Fruit fly (Drosophila melanogaster) whole organism, embryonic: ENCODE measurements around the gene CG14650.
A peak's percentile ranks its signal among the peaks of the same experiment; 100 is the strongest.

Experiments
- Bdp1 ChIP-seq: fragments of 200-800 bp; sonication (Bioruptor generic); optimal IDR thresholded peaks from 3 replicates; lab custom pipeline; 2016; ENCODE audit warnings: missing biosample characterization, missing genetic modification characterization
- CG11398 ChIP-seq: fragments of 200-800 bp; sonication (Bioruptor generic); optimal IDR thresholded peaks from 2 replicates; lab custom pipeline; 2016; ENCODE audit warnings: missing biosample characterization, missing genetic modification characterization
- CG13624 ChIP-seq: fragments of 200-800 bp; sonication (Bioruptor generic); optimal IDR thresholded peaks from 2 replicates; lab custom pipeline; 2016; ENCODE audit warnings: missing biosample characterization, missing genetic modification characterization
- CG14050 ChIP-seq: fragments of 200-800 bp; sonication (Bioruptor generic); IDR thresholded peaks from 3 replicates; pipeline ENCODE4 v1.3.6; 2022; ENCODE audit warnings: missing biosample characterization, missing genetic modification characterization
- CG1647 ChIP-seq: fragments of 200-800 bp; sonication (Bioruptor generic); optimal IDR thresholded peaks from 3 replicates; lab custom pipeline; 2016; ENCODE audit warnings: missing biosample characterization, missing genetic modification characterization
- CG16863 ChIP-seq: fragments of 200-800 bp; sonication (Bioruptor generic); optimal IDR thresholded peaks from 3 replicates; lab custom pipeline; 2016; ENCODE audit warnings: missing biosample characterization, missing genetic modification characterization
- CG17361 ChIP-seq: fragments of 200-800 bp; sonication (Bioruptor generic); IDR thresholded peaks from 3 replicates; pipeline ENCODE4 v1.3.6; 2022; ENCODE audit warnings: missing biosample characterization, missing genetic modification characterization
- CG17385 ChIP-seq: fragments of 200-800 bp; sonication (Bioruptor generic); optimal IDR thresholded peaks from 3 replicates; lab custom pipeline; 2018; ENCODE audit warnings: missing biosample characterization, mild to moderate bottlenecking, missing genetic modification characterization
- CG18011 ChIP-seq: fragments of 200-800 bp; sonication (Bioruptor generic); optimal IDR thresholded peaks from 2 replicates; lab custom pipeline; 2017; ENCODE audit warnings: missing biosample characterization, missing genetic modification characterization, mild to moderate bottlenecking, moderate library complexity, missing genotype
- CG18262 ChIP-seq: fragments of 200-800 bp; optimal IDR thresholded peaks from 3 replicates; lab custom pipeline; 2019; ENCODE audit warnings: missing biosample characterization, mild to moderate bottlenecking, missing genetic modification characterization, moderate library complexity
- CG1832 ChIP-seq: fragments of 200-800 bp; sonication (Bioruptor generic); optimal IDR thresholded peaks from 2 replicates; lab custom pipeline; 2017; ENCODE audit warnings: missing biosample characterization, mild to moderate bottlenecking, missing genetic modification characterization, inconsistent platforms
- CG18764 ChIP-seq: fragments of 200-800 bp; sonication (Bioruptor generic); optimal IDR thresholded peaks from 3 replicates; lab custom pipeline; 2016; ENCODE audit warnings: missing biosample characterization, missing genetic modification characterization
- CG2199 ChIP-seq: fragments of 200-800 bp; sonication (Bioruptor generic); IDR thresholded peaks from 3 replicates; pipeline ENCODE4 v1.3.6; 2022; ENCODE audit warnings: missing biosample characterization, missing genetic modification characterization
- CG31441 ChIP-seq: fragments of 200-800 bp; sonication (Bioruptor generic); IDR thresholded peaks from 2 replicates; pipeline ENCODE4 v1.3.6; 2022; ENCODE audit warnings: missing biosample characterization, missing genetic modification characterization
- CG3281 ChIP-seq: fragments of 200-800 bp; sonication (Bioruptor generic); optimal IDR thresholded peaks from 3 replicates; lab custom pipeline; 2017; ENCODE audit warnings: missing biosample characterization, mild to moderate bottlenecking, missing genetic modification characterization
- CG3847 ChIP-seq: fragments of 200-800 bp; sonication (Bioruptor generic); IDR thresholded peaks from 2 replicates; pipeline ENCODE4 v1.3.6; 2022; ENCODE audit warnings: missing biosample characterization, missing genetic modification characterization
- CG4282 ChIP-seq: fragments of 200-800 bp; sonication (Bioruptor generic); optimal IDR thresholded peaks from 2 replicates; lab custom pipeline; 2016; ENCODE audit warnings: missing biosample characterization, missing genetic modification characterization
- CG4360 ChIP-seq: fragments of 200-800 bp; sonication (Bioruptor generic); IDR thresholded peaks from 2 replicates; pipeline ENCODE4 v1.3.6; 2022; ENCODE audit warnings: missing biosample characterization, missing genetic modification characterization
- CG4820 ChIP-seq: fragments of 200-800 bp; sonication (Bioruptor generic); optimal IDR thresholded peaks from 3 replicates; lab custom pipeline; 2016; ENCODE audit warnings: missing biosample characterization, missing genetic modification characterization
- CG6689 ChIP-seq: fragments of 200-800 bp; sonication (Bioruptor generic); IDR thresholded peaks from 2 replicates; pipeline ENCODE4 v1.3.6; 2022; ENCODE audit warnings: missing biosample characterization, missing genetic modification characterization
- CG7963 ChIP-seq: fragments of 200-800 bp; sonication (Bioruptor generic); IDR thresholded peaks from 3 replicates; pipeline ENCODE4 v1.3.6; 2022; ENCODE audit warnings: missing biosample characterization, missing genetic modification characterization; ENCODE audit not compliant: partially characterized antibody
- CG7987 ChIP-seq: fragments of 200-800 bp; sonication (Bioruptor generic); optimal IDR thresholded peaks from 2 replicates; lab custom pipeline; 2018; ENCODE audit warnings: missing biosample characterization, mild to moderate bottlenecking, missing genetic modification characterization, moderate library complexity
- CG9437 ChIP-seq: fragments of 200-800 bp; sonication (Bioruptor generic); optimal IDR thresholded peaks from 2 replicates; lab custom pipeline; 2018; ENCODE audit warnings: missing biosample characterization, mild to moderate bottlenecking, missing genetic modification characterization
- CG9876 ChIP-seq: fragments of 200-800 bp; sonication (Bioruptor generic); optimal IDR thresholded peaks from 2 replicates; lab custom pipeline; 2016; ENCODE audit warnings: missing biosample characterization, missing genetic modification characterization
- CkIIα-i1 ChIP-seq: fragments of 200-800 bp; sonication (Bioruptor generic); IDR thresholded peaks from 2 replicates; pipeline ENCODE4 v1.3.6; 2022; ENCODE audit warnings: missing biosample characterization, missing genetic modification characterization
- Deaf1 ChIP-seq: fragments of 200-800 bp; optimal IDR thresholded peaks from 3 replicates; lab custom pipeline; 2019; ENCODE audit warnings: missing biosample characterization, mild to moderate bottlenecking, missing genetic modification characterization, moderate library complexity
- Dek ChIP-seq: fragments of 200-800 bp; sonication (Bioruptor generic); optimal IDR thresholded peaks from 3 replicates; lab custom pipeline; 2019; ENCODE audit warnings: missing biosample characterization, mild to moderate bottlenecking, missing genetic modification characterization, moderate library complexity
- Dip2 ChIP-seq: fragments of 200-800 bp; sonication (Bioruptor generic); IDR thresholded peaks from 2 replicates; pipeline ENCODE4 v1.3.6; 2022; ENCODE audit warnings: missing biosample characterization, missing genetic modification characterization
- Drgx ChIP-seq: fragments of 200-800 bp; sonication (Bioruptor generic); IDR thresholded peaks from 2 replicates; pipeline ENCODE4 v1.3.6; 2022; ENCODE audit warnings: missing biosample characterization, missing genetic modification characterization
- E2f1 ChIP-seq: fragments of 200-800 bp; sonication (Bioruptor generic); IDR thresholded peaks from 2 replicates; pipeline ENCODE4 v1.3.6; 2022; ENCODE audit warnings: missing biosample characterization, missing genetic modification characterization
- Eip74EF ChIP-seq, 2 experiments: fragments of 200-800 bp in 1 of 2; fragments of >200 bp in 1 of 2; sonication (Bioruptor generic) in 1 of 2; optimal IDR thresholded peaks; 2 replicates each; lab custom pipeline; 2017 to 2019; ENCODE audit warnings: missing biosample characterization in 2 of 2, missing genetic modification characterization in 2 of 2, mild to moderate bottlenecking in 1 of 2, moderate library complexity in 1 of 2
- HLH4C ChIP-seq: fragments of 200-800 bp; sonication (Bioruptor generic); IDR thresholded peaks from 3 replicates; pipeline ENCODE4 v1.3.6; 2022; ENCODE audit warnings: missing biosample characterization, missing genetic modification characterization; ENCODE audit not compliant: partially characterized antibody
- Kr ChIP-seq: fragments of 200-800 bp; sonication (Bioruptor generic); optimal IDR thresholded peaks from 2 replicates; lab custom pipeline; 2017; ENCODE audit warnings: missing biosample characterization, mild to moderate bottlenecking, missing genetic modification characterization
- Max ChIP-seq: fragments of 200-800 bp; sonication (Bioruptor generic); optimal IDR thresholded peaks from 2 replicates; lab custom pipeline; 2016; ENCODE audit warnings: missing biosample characterization, mild to moderate bottlenecking, missing genetic modification characterization
- Mes4 ChIP-seq: fragments of 200-800 bp; sonication (Bioruptor generic); optimal IDR thresholded peaks from 2 replicates; lab custom pipeline; 2016; ENCODE audit warnings: missing biosample characterization, missing genetic modification characterization
- Sry-β ChIP-seq: fragments of 200-800 bp; sonication (Bioruptor generic); optimal IDR thresholded peaks from 2 replicates; lab custom pipeline; 2018; ENCODE audit warnings: missing biosample characterization, mild to moderate bottlenecking, missing genetic modification characterization, moderate library complexity
- bab2 ChIP-seq: fragments of 200-800 bp; sonication (Bioruptor generic); optimal IDR thresholded peaks from 2 replicates; lab custom pipeline; 2016; ENCODE audit warnings: missing biosample characterization, missing genetic modification characterization
- ind ChIP-seq: fragments of 200-800 bp; sonication (Bioruptor generic); optimal IDR thresholded peaks from 3 replicates; lab custom pipeline; 2016; ENCODE audit warnings: missing biosample characterization, missing genetic modification characterization
- kah ChIP-seq: fragments of 200-800 bp; sonication (Bioruptor generic); optimal IDR thresholded peaks from 2 replicates; lab custom pipeline; 2018; ENCODE audit warnings: missing biosample characterization, mild to moderate bottlenecking, missing genetic modification characterization
- lov ChIP-seq, 2 experiments: fragments of 200-800 bp in 1 of 2; fragments of >200 bp in 1 of 2; sonication (Bioruptor generic) in 1 of 2; IDR thresholded peaks in 1 of 2; optimal IDR thresholded peaks in 1 of 2; 2 replicates in 1 of 2; 3 replicates in 1 of 2; pipeline versions ENCODE4 v1.3.6 to Lab custom; 2017 to 2022; ENCODE audit warnings: missing biosample characterization in 1 of 2, missing genetic modification characterization in 1 of 2
- oc ChIP-seq: fragments of 200-800 bp; sonication (Bioruptor generic); optimal IDR thresholded peaks from 2 replicates; lab custom pipeline; 2018; ENCODE audit warnings: missing biosample characterization, mild to moderate bottlenecking, missing genetic modification characterization, moderate library complexity
- pan ChIP-seq, 4 experiments: fragments of >200 bp in 3 of 4; fragments of 200-800 bp in 1 of 4; sonication (Bioruptor generic) in 1 of 4; optimal IDR thresholded peaks in 3 of 4; IDR thresholded peaks in 1 of 4; 2 replicates each; pipeline versions ENCODE4 v1.3.6 to Lab custom; 2017 to 2022; ENCODE audit warnings: missing biosample characterization in 2 of 4, missing genetic modification characterization in 2 of 4, mixed read lengths in 1 of 4
- psq ChIP-seq: fragments of 200-800 bp; sonication (Bioruptor generic); optimal IDR thresholded peaks from 2 replicates; lab custom pipeline; 2017; ENCODE audit warnings: missing biosample characterization, missing genetic modification characterization
- sug ChIP-seq: fragments of 200-800 bp; optimal IDR thresholded peaks from 2 replicates; lab custom pipeline; 2019; ENCODE audit warnings: missing biosample characterization, mild to moderate bottlenecking, missing genetic modification characterization, moderate library complexity
- ttk ChIP-seq: fragments of 200-800 bp; sonication (Bioruptor generic); IDR thresholded peaks from 2 replicates; pipeline ENCODE4 v2.1.2; 2022; ENCODE audit warnings: missing biosample characterization, missing genetic modification characterization
- vfl ChIP-seq: fragments of 200-800 bp; sonication (Bioruptor generic); optimal IDR thresholded peaks from 2 replicates; lab custom pipeline; 2016; ENCODE audit warnings: missing biosample characterization, missing genetic modification characterization
- wor ChIP-seq: fragments of 200-800 bp; sonication (Bioruptor generic); IDR thresholded peaks from 2 replicates; pipeline ENCODE4 v1.3.6; 2022; ENCODE audit warnings: missing biosample characterization, missing genetic modification characterization
- zfh1 ChIP-seq: fragments of 200-800 bp; sonication (Bioruptor generic); IDR thresholded peaks from 3 replicates; pipeline ENCODE4 v1.3.6; 2022; ENCODE audit warnings: missing biosample characterization, missing genetic modification characterization

Gene CG14650

dm6 chr3R:4478220-4479037 is 41.2 kb downstream of the CG14650 start (continued):
- peak; percentile 77 for TF ChIP-seq CG18011
- peak; percentile 84 for TF ChIP-seq CG14050
- peak; percentile 76 for TF ChIP-seq CG1647
- TF ChIP-seq oc (tag; lab: Kevin White, UChicago) = peak; percentile 81
- TF ChIP-seq Bdp1 (GFP tag; lab: Kevin White, UChicago) = peak; percentile 63
- no peak for TF ChIP-seq CG7963 (GFP tag; lab: Robert Waterston, UW)
- TF ChIP-seq CG2199 (GFP tag; lab: Robert Waterston, UW) = peak; percentile 84
- TF ChIP-seq Max (GFP tag; lab: Kevin White, UChicago) = peak; percentile 82
- peak; percentile 30 for TF ChIP-seq psq
- no peak for TF ChIP-seq Sry-β
- 0 out of 3 replicates have a peak, but pooled peaks have one; percentile 43 for TF ChIP-seq HLH4C (GFP tag; lab: Robert Waterston, UW)
- TF ChIP-seq Drgx (GFP tag; lab: Robert Waterston, UW) = peak; percentile 81
- TF ChIP-seq Deaf1 (tag; lab: Kevin White, UChicago) = peak; percentile 90
- peak; percentile 80 for TF ChIP-seq CG18262
- TF ChIP-seq CG4820 (GFP tag; lab: Kevin White, UChicago) = peak; percentile 84
- TF ChIP-seq bab2 (GFP tag; lab: Kevin White, UChicago) = peak; percentile 90
- TF ChIP-seq Mes4 (GFP tag; lab: Kevin White, UChicago) = peak; percentile 74
- TF ChIP-seq Dek (tag; lab: Kevin White, UChicago) = peak; percentile 77
- TF ChIP-seq pan (optimal IDR thresholded peaks at IDR 0.05; lab: Kevin White, UChicago) = no peak
- TF ChIP-seq pan (GFP tag; optimal IDR thresholded peaks at IDR 0.05 in 1 of 2, IDR thresholded peaks at IDR 0.05 in 1 of 2) = peak in 1 of 2 experiments; percentile 94
- TF ChIP-seq CG6689 = peak; percentile 81
- peak in 1 of 2 experiments; percentile 56 for TF ChIP-seq Eip74EF (GFP tag; optimal IDR thresholded peaks at IDR 0.05; lab: Kevin White, UChicago)
- peak; percentile 90 for TF ChIP-seq zfh1
- TF ChIP-seq CG4282 (GFP tag; lab: Kevin White, UChicago) = peak; percentile 76
- peak; percentile 91 for TF ChIP-seq vfl (GFP tag; lab: Kevin White, UChicago)
- TF ChIP-seq CG9437 (GFP tag; lab: Kevin White, UChicago) = peak; percentile 70
- peak; percentile 57 for TF ChIP-seq CG7987 (GFP tag; lab: Kevin White, UChicago)
- no peak for TF ChIP-seq CG1832 (GFP tag; lab: Kevin White, UChicago)
- peak; percentile 60 for TF ChIP-seq CG11398 (GFP tag; lab: Kevin White, UChicago)
- peak; percentile 85 for TF ChIP-seq CG17385 (GFP tag; lab: Kevin White, UChicago)
- peak; percentile 79 for TF ChIP-seq CG16863 (GFP tag; lab: Kevin White, UChicago)
- no peak for TF ChIP-seq Kr
- TF ChIP-seq CG31441 (GFP tag; lab: Robert Waterston, UW) = peak; percentile 80
- TF ChIP-seq CG18764 (GFP tag; lab: Kevin White, UChicago) = peak; percentile 70
- peak; percentile 86 for TF ChIP-seq CG13624 (GFP tag; lab: Kevin White, UChicago)
- TF ChIP-seq wor = peak; percentile 36; the same call in 1 of the 2 replicates
- TF ChIP-seq lov (optimal IDR thresholded peaks at IDR 0.05; lab: Kevin White, UChicago) = no peak
- TF ChIP-seq lov (GFP tag; IDR thresholded peaks at IDR 0.05; lab: Robert Waterston, UW) = peak; percentile 87; the same call in 2 of the 3 replicates
- TF ChIP-seq ttk (GFP tag; lab: Robert Waterston, UW) = peak; percentile 79
- peak; percentile 83 for TF ChIP-seq E2f1
- 0 out of 2 replicates have a peak, but pooled peaks have one; percentile 15 for TF ChIP-seq CkIIα-i1
- TF ChIP-seq CG9876 (GFP tag; lab: Kevin White, UChicago) = peak; percentile 63
- peak; percentile 38 for TF ChIP-seq sug (tag; lab: Kevin White, UChicago)
- no peak for TF ChIP-seq Dip2 (GFP tag; lab: Robert Waterston, UW)
- TF ChIP-seq CG4360 (GFP tag; lab: Robert Waterston, UW) = peak; percentile 53; the same call in 1 of the 2 replicates
- TF ChIP-seq CG3281 (GFP tag; lab: Kevin White, UChicago) = peak; percentile 87
- TF ChIP-seq CG3847 = peak; percentile 80
- TF ChIP-seq kah (GFP tag; lab: Kevin White, UChicago) = peak; percentile 75
- TF ChIP-seq ind = peak; percentile 89
- TF ChIP-seq CG17361 (GFP tag; lab: Robert Waterston, UW) = peak; percentile 67
